Worm (Caenorhabditis elegans) whole organism, early embryonic: ENCODE measurements around the gene F48G7.9.

Source experiments
- B0310.2 ChIP-seq: sonication (generic microtip); optimal IDR thresholded peaks from 2 replicates; lab custom pipeline; 2016; ENCODE audit warnings: mild to moderate bottlenecking, missing genetic modification characterization, missing compliant biosample characterization
- F13C5.2 ChIP-seq: sonication (generic microtip); optimal IDR thresholded peaks from 2 replicates; lab custom pipeline; 2017; ENCODE audit warnings: mild to moderate bottlenecking, missing genetic modification characterization, inconsistent platforms, missing compliant biosample characterization
- aly-1 ChIP-seq: sonication (generic microtip); optimal IDR thresholded peaks from 2 replicates; lab custom pipeline; 2016; ENCODE audit warnings: missing genetic modification characterization, missing compliant biosample characterization
- ama-1 ChIP-seq: fragments of 150-350 bp; optimal IDR thresholded peaks from 2 replicates; lab custom pipeline; 2014
- ceh-13 ChIP-seq: fragments of 200-800 bp; sonication (Bioruptor generic); optimal IDR thresholded peaks from 2 replicates; lab custom pipeline; 2018; ENCODE audit warnings: mild to moderate bottlenecking, missing genetic modification characterization, missing compliant biosample characterization
- ceh-36 ChIP-seq: sonication (generic microtip); optimal IDR thresholded peaks from 2 replicates; lab custom pipeline; 2016; ENCODE audit warnings: missing genetic modification characterization, inconsistent platforms, missing compliant biosample characterization
- hnd-1 ChIP-seq: sonication (generic microtip); optimal IDR thresholded peaks from 2 replicates; lab custom pipeline; 2016; ENCODE audit warnings: missing genetic modification characterization, missing compliant biosample characterization
- scrt-1 ChIP-seq: fragments of 200-800 bp; sonication (Bioruptor generic); IDR thresholded peaks from 2 replicates; pipeline ENCODE4 v1.3.6; 2022; ENCODE audit warnings: missing genetic modification characterization, missing compliant biosample characterization
- tra-4 ChIP-seq: sonication (generic microtip); optimal IDR thresholded peaks from 2 replicates; lab custom pipeline; 2017; ENCODE audit warnings: missing genetic modification characterization, missing compliant biosample characterization

ce11 chrV:610217-610616 is 18.2 kb downstream of the F48G7.9 start, which contains the start of gene nhr-90:
- no peak for TF ChIP-seq ama-1 (lab: Kevin White, UChicago)
- no peak for TF ChIP-seq hnd-1 (tag; lab: Kevin White, UChicago)
- no peak for TF ChIP-seq F13C5.2
- TF ChIP-seq tra-4 (tag; lab: Kevin White, UChicago): no peak
- no peak for TF ChIP-seq ceh-13 (GFP tag; lab: Kevin White, UChicago)
- TF ChIP-seq B0310.2 (tag; lab: Kevin White, UChicago): no peak
- TF ChIP-seq aly-1 (tag; lab: Kevin White, UChicago): no peak
- no peak for TF ChIP-seq ceh-36 (tag; lab: Kevin White, UChicago)
- no peak for TF ChIP-seq scrt-1 (GFP tag; lab: Robert Waterston, UW)
